Worm (Caenorhabditis elegans): ENCODE data around the gene T22E5.1.

T22E5.1 gene

DNA sequence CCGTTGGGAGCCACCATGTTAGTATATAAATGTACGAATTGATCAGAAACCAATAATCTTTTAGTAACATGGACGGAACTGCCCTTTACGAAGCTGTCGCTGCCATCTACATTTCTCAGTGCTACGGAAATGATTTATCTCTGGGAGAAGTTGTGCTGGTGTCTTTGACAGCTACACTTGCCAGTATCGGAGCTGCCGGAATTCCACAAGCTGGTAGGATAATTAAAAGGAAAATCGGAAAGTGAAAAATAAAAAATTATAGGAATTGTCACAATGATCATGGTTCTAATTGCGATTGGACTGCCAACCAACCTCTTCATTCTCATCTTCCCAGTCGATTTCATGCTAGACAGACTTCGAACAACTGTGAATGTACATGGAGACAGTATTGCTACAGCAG is 6.8 kb upstream of the T22E5.1 start:
- no peak for TF ChIP-seq unc-62 (GFP tag; optimal IDR thresholded peaks at IDR 0.05)

DNA sequence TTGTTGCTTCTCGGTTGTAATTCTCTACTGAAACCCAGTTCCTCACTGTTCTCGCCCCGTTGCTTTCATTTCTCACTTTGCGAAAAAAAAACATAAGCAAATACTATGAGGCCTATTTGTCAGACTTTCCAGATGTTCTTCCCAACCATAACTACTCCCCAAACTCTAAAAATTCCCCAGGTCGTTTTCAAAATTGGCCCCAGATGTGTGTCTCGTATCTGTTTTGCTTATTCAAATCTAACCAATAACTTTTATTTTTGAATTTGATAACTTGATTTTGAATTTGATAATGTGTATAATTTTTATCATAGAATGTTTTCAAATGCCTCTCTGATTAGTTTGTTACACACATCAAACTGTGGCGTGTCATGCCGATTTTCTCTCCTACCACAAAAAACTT is 4.9 kb upstream of the T22E5.1 start:
- no peak for TF ChIP-seq unc-62 (GFP tag; optimal IDR thresholded peaks at IDR 0.05)

DNA sequence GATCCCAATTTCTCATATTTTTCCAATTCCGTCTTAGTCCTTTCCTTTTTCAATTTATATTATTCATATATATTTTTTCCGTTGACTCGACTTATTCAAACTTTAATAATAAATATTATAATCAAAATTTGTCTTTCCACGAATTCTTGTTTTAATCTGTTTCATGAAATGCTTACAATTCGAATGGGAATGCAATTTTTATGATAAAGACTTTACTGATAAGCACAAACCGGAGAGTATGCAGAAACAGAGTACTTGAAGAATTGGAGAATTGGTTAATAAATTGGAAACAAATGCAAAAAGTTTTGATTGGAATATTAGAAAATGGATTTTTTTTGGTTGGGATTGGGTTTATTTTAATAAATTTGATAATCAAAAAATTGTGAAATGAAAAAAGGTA is 4.4 kb upstream of the T22E5.1 start:
- no peak for TF ChIP-seq unc-62 (GFP tag; optimal IDR thresholded peaks at IDR 0.05)

DNA sequence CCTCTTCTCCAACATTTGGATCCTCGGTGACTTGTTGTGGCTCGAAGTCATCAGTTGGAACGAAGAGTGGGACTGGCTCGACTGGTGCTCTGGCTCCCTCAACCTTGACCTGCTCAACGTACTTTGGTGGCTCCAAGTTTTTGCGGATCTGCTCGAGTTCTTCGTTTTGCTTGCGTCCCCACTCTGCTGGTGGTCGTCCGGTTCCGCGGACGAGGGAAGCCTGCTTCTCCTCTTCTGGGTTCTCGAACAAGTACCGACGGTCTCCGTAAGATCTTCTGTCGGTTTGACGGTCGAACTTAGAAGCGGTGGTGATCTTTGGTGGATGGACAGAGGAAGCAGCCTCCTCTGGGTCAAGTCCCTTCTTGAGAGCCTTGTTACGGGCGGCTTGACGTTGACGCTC is 4.0 kb upstream of the T22E5.1 start:
- no peak for TF ChIP-seq unc-62 (GFP tag; optimal IDR thresholded peaks at IDR 0.05)

DNA sequence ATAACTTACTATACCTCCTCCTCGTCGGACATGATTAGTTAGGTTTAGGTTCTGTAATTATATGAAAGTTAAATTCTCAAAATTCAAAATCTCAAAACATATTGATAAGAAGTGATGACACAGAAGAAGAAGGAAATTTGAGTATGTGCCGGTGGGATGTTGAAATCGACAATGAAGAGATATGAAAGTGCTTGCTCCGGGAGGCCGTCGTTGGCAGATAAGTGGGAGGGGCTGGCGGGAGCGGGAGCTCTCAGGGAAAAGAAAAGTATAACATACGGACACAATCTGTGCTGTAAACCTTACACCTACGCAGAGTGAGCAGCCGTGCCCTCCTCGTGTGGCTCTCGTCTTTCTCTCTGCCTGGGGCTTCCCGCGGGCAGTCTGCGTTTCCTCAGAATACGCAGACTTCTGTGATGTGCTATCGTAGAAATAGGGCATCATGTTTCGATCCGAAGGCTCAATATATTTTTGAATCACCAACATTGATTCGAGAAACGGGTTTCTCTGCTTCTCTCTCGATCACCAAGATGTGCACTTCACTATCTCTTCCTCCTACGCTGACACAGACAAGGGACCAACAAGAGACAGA is 2.4 kb upstream of the T22E5.1 start, which contains the start of gene mup-2:
mup-2 (minus strand) TSS at position 51 of the 589 bp plus-strand sequence.
- TF ChIP-seq unc-62 (GFP tag; optimal IDR thresholded peaks at IDR 0.05): no peak

DNA sequence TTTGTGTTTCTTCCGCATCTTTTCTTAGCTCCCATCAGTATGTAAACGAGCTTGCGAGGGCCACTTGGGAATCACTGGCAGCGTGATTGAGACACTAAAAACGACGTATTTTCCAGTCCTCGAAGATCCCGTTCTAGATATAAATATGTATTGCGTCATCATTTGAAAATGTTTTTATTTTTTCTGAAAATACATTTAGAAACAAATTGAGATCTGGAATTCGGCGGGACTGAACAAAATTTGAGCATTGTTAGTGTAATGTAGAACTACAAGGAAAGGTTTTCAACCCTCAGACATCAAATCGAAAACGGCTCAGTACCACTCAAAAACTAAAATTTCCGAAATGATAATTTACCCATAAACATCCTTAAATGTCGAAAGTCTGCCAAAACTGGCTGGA is 908 bp downstream of the T22E5.1 start:
- no peak for TF ChIP-seq unc-62 (GFP tag; optimal IDR thresholded peaks at IDR 0.05)

DNA sequence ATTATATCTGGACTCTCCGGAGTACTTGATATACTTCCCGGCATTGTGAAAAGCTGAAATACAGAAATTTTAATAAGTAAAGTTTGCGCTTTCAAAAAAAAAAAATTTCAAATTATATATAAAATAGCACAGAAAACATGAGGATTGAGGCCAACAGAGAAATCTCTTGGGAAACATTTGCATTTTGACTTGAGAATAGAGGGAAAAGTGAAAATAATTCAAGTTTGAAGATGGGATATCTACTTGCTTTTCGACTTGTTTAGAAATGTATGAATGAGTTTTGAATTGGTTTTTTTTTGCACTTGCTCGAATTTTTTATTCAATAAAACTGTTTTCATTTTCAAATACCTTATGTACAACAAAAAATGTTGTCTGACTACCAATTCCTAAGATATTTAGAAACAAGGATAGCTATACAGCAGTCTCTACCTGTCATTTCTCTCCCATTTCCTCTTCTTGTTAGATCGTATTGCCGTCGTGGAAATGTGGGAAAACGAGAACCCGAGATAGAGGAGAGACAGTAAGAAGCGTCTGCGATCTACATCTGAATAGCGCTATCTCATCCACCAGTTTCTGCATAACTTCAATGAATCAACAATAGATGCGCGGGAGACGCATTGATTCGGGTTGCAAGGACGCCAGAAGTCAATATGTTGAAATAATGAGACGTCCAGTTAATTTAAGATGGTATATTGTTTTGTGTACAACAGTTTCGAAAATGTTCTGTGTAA is 3.8 kb downstream of the T22E5.1 start, which contains the start of gene T22E5.6:
T22E5.6 (minus strand) TSS at position 51 of the 731 bp plus-strand sequence.
- no peak for TF ChIP-seq unc-62 (GFP tag; optimal IDR thresholded peaks at IDR 0.05)

DNA sequence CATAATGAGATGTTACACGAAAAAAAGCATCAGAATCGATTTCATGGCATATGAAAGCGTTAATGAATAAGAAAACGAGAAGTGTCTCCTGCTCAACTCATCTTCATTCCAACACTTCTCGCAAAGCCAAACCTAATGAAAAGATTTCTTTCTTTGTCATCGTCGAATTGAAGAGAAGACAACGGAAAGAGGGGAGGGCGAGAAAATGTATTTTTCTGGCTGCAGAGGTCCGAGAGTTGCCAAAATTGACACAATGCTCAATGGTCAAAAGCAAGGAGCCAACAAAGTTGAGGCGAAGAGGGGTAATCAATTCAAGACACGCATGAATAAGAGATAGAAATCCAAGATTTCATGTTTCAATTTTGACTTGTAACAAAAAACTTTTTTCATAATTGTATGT is 6.4 kb downstream of the T22E5.1 start:
- no peak for TF ChIP-seq unc-62 (GFP tag; optimal IDR thresholded peaks at IDR 0.05)

DNA sequence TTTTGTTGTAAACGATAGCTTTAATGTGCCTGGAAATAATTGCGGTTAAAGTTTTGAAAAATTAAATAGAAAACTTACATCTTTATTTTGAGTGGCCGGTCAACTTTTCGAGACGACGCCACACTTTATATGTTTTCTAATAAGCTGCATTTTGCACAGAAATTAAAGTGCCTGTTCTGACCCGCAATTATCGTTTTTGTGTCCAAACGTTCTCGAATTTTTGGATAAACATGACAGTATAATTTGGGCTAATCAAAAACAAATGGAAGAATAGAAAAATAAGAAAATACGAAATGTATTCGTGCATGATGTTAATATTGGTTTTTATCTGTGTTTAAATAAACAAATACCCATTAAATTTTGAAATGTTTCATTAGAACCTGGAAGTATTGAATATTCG is 8.0 kb downstream of the T22E5.1 start, which contains the start of gene K10C2.12:
K10C2.12 (minus strand) TSS at position 101 of the 400 bp plus-strand sequence.
- no peak for TF ChIP-seq unc-62 (GFP tag; optimal IDR thresholded peaks at IDR 0.05)

DNA sequence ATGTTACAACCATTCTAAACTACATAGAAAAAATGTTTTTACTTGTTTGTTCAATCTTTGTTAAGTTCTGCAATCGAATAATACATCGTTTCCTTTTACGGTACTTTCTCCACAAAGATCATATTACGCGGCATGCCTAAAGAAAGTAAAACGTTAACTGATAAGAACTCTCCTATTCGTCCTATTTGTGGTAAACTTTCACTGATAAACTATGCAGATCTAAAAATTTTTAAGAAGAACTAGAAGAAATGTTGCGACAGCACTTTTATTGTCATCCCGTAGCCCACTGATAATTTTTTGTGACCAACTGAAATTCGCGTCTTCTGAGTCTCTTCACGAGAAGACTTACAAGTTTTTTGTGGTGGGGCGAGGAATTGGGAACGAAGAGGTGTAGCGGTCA is 14.5 kb downstream of the T22E5.1 start:
- no peak for TF ChIP-seq unc-62 (GFP tag; optimal IDR thresholded peaks at IDR 0.05)

DNA sequence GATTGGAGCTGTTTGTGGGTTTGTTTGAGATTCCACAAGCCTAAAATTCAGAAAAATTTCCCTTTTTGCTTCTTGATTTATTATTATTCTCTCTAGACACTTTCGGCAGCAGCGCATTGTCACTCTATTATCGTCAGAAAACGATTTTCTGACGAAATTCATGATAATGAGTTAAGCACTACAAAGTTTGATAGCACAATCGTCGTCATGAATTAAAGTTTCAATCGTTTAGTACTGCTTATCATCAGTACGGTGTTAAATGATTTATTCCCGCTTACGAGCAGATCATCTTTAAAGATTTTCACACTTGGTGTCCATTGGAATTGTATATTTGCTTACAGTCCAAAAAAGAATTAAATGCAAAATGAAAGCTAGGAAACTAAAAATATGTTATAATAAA is 16.9 kb downstream of the T22E5.1 start:
- no peak for TF ChIP-seq unc-62 (GFP tag; optimal IDR thresholded peaks at IDR 0.05)

DNA sequence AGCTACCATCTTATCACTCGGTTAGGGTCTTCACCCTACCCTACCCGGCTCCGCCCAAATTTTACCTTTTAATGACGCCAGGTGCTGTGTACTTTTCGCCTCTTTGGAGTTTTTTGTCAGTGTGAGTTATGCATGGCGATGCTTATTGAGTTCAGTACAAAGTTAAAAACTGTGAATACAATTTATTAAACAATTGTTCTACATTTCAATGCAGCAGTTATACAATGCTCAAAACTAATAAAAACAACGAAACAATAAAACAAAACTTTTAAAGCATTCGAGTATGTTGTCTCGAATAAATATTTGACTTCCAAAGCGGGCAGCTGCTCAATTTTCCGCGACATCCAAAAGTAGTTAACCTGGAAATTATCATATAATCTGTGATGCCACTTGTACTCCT is 17.8 kb downstream of the T22E5.1 start, which contains the start of gene ctsa-2:
ctsa-2 (minus strand) TSS at position 101 of the 400 bp plus-strand sequence.
- TF ChIP-seq unc-62 (GFP tag; optimal IDR thresholded peaks at IDR 0.05): no peak

DNA sequence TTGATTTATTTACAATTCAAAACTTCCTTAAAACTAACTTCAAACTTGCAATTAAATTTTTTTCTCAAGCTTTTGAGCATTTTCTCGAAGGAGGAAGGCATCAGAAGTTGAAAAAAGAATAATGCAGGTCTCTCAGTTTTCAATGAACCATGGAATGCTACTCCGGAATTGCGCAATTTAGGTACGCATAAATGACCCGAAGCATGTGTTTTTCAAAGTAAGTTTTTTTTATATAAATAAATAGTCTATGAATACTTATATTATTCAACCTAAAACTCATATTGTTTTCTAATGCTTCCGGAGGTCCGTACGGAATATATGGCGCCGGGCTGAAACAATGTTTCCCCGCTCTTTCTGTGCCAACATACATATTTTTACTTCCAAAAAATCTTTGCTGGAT is 21.0 kb downstream of the T22E5.1 start, which contains the start of gene K10C2.2:
K10C2.2 (minus strand) TSS at position 101 of the 400 bp plus-strand sequence.
- TF ChIP-seq unc-62 (GFP tag; optimal IDR thresholded peaks at IDR 0.05): no peak

DNA sequence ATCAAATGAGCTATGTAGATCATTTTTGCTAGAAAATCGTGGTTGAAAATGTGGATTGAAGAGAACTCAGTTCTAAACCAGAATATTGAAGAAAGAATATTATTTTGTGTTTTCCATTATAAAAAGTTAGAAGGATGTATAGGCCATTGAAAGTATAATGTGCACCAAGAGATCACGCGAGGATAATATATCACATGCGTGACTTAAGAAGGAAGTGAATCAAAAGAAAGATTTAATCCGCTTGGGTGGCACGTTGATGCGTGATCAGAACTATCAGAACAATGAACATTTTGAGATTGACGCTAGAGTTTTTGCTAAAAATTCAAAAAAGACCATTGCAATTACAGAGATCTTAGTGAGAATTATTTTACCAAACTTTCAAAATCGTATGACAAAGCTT is 23.1 kb downstream of the T22E5.1 start:
- TF ChIP-seq unc-62 (GFP tag; optimal IDR thresholded peaks at IDR 0.05): no peak

DNA sequence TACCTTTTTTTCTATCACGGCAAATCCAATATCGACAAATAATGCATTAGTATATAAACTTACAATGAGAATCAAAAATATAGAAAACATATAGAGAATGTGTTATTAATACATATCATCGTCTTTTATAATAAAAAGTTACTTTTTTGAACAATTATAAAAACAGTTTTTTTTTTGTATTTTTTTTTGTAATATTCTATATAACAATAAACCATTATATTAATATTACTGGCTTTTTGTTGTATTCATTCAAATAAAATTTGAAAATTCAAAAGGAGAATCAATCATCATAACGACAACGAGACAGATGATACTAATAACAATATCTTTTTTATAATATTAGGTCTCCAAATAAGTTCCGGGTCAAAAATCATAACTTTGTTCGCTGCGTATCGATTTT is 24.9 kb downstream of the T22E5.1 start, which contains the start of gene K10C2.8:
K10C2.8 (minus strand) TSS at position 101 of the 400 bp plus-strand sequence.
- no peak for TF ChIP-seq unc-62 (GFP tag; optimal IDR thresholded peaks at IDR 0.05)

DNA sequence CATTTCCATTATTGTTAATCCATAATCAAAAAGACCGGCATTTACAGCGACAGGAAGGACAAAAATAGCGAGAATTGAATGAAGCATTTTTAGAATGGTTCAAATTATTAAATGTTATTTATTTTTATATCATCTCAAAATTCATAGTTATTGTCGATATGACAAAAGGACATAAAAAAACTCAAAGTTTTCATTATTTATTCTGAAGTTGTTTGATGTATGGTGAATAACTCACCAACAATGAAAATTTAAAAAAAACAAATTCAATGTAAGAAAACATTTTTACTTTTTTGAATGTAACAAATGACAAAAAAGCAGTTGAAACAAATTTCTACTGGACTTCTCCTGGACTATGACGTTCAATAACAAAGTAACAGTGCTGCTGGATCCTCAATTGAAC is 27.8 kb downstream of the T22E5.1 start, which contains the start of gene K10C2.14:
K10C2.14 (minus strand) TSS at position 101 of the 400 bp plus-strand sequence.
- no peak for TF ChIP-seq unc-62 (GFP tag; optimal IDR thresholded peaks at IDR 0.05)

DNA sequence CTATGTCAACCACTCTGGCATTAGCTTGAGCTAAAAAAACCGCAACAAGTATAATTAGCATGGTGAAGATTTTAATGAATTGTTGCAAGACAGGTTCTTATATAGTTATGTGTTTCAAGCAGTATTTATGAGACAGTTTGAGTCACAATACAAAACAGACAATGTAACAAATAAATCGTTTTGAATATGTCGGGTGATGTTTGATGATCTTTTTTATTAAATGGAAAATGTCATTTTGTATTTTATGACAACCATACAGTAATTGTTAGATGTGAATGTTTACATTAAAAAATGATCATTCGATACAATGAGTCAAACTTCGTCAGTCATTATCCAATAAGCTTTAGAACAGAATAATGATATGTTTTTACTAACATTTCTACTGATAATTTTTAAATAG is 30.7 kb downstream of the T22E5.1 start, which contains the start of gene K10C2.7:
K10C2.7 (minus strand) TSS at position 101 of the 400 bp plus-strand sequence.
- no peak for TF ChIP-seq unc-62 (GFP tag; optimal IDR thresholded peaks at IDR 0.05)
